Worm (Caenorhabditis elegans) whole organism, early embryonic: ENCODE measurements around the gene ZK938.12.

Experiments used
- B0310.2 ChIP-seq: sonication (generic microtip); optimal IDR thresholded peaks from 2 replicates; lab custom pipeline; 2016; ENCODE audit warnings: mild to moderate bottlenecking, missing genetic modification characterization, missing compliant biosample characterization
- F13C5.2 ChIP-seq: sonication (generic microtip); optimal IDR thresholded peaks from 2 replicates; lab custom pipeline; 2017; ENCODE audit warnings: mild to moderate bottlenecking, missing genetic modification characterization, inconsistent platforms, missing compliant biosample characterization
- aly-1 ChIP-seq: sonication (generic microtip); optimal IDR thresholded peaks from 2 replicates; lab custom pipeline; 2016; ENCODE audit warnings: missing genetic modification characterization, missing compliant biosample characterization
- ama-1 ChIP-seq: fragments of 150-350 bp; optimal IDR thresholded peaks from 2 replicates; lab custom pipeline; 2014
- ceh-13 ChIP-seq: fragments of 200-800 bp; sonication (Bioruptor generic); optimal IDR thresholded peaks from 2 replicates; lab custom pipeline; 2018; ENCODE audit warnings: mild to moderate bottlenecking, missing genetic modification characterization, missing compliant biosample characterization
- ceh-36 ChIP-seq: sonication (generic microtip); optimal IDR thresholded peaks from 2 replicates; lab custom pipeline; 2016; ENCODE audit warnings: missing genetic modification characterization, inconsistent platforms, missing compliant biosample characterization
- ets-7 ChIP-seq: sonication (generic microtip); optimal IDR thresholded peaks from 2 replicates; lab custom pipeline; 2016; ENCODE audit warnings: missing genotype, missing genetic modification characterization, missing compliant biosample characterization
- flt-1 ChIP-seq: fragments of 200-800 bp; sonication (Bioruptor generic); IDR thresholded peaks from 2 replicates; pipeline ENCODE4 v1.3.6; 2022; ENCODE audit warnings: missing genetic modification characterization, missing compliant biosample characterization
- hmbx-1 ChIP-seq: sonication (generic microtip); optimal IDR thresholded peaks from 2 replicates; lab custom pipeline; 2016; ENCODE audit warnings: mild to moderate bottlenecking, missing genetic modification characterization, missing compliant biosample characterization
- hnd-1 ChIP-seq: sonication (generic microtip); optimal IDR thresholded peaks from 2 replicates; lab custom pipeline; 2016; ENCODE audit warnings: missing genetic modification characterization, missing compliant biosample characterization
- pes-1 ChIP-seq: fragments of 200-800 bp; sonication (Bioruptor generic); IDR thresholded peaks from 2 replicates; pipeline ENCODE4 v1.3.6; 2022; ENCODE audit warnings: missing genetic modification reagents, missing genetic modification characterization, missing compliant biosample characterization
- sea-1 ChIP-seq: fragments of 200-800 bp; sonication (Bioruptor generic); conservative IDR thresholded peaks from 2 replicates; pipeline ENCODE4 v1.3.6; 2022; ENCODE audit warnings: missing genetic modification characterization, missing compliant biosample characterization
- tbx-11 ChIP-seq: fragments of 200-800 bp; sonication (Bioruptor generic); IDR thresholded peaks from 2 replicates; pipeline ENCODE4 v1.3.6; 2022; ENCODE audit warnings: missing genetic modification characterization, missing compliant biosample characterization
- tra-4 ChIP-seq: sonication (generic microtip); optimal IDR thresholded peaks from 2 replicates; lab custom pipeline; 2017; ENCODE audit warnings: missing genetic modification characterization, missing compliant biosample characterization

ZK938.12 gene

ce11 chrII:9874508-9875229, 43.5 kb downstream of the ZK938.12 start, which contains the start of the genes chil-2 and ctsa-3.2:
TSS of gene chil-2 (minus strand) at chrII:9874608.
TSS of gene ctsa-3.2 (plus strand) at chrII:9875179.
- TF ChIP-seq ama-1 (lab: Kevin White, UChicago): no peak
- no peak for TF ChIP-seq ceh-13 (GFP tag; lab: Kevin White, UChicago)
- TF ChIP-seq aly-1 (tag; lab: Kevin White, UChicago): no peak
- TF ChIP-seq F13C5.2 (tag; lab: Kevin White, UChicago): no peak
- TF ChIP-seq ceh-36 (tag; lab: Kevin White, UChicago): no peak
- TF ChIP-seq pes-1: no peak
- no peak for TF ChIP-seq hnd-1 (tag; lab: Kevin White, UChicago)
- TF ChIP-seq ets-7: no peak
- no peak for TF ChIP-seq sea-1 (GFP tag; lab: Robert Waterston, UW)
- TF ChIP-seq flt-1 (GFP tag; lab: Robert Waterston, UW): no peak
- TF ChIP-seq tbx-11: no peak

- TF ChIP-seq tra-4 (tag; lab: Kevin White, UChicago): no peak
- TF ChIP-seq flt-1 (GFP tag; lab: Robert Waterston, UW): no peak
These were observed 48.7 kb downstream of the ZK938.12 start for ce11 chrII:9879815-9880214.

ce11 chrII:9880826-9881225, 49.7 kb downstream of the ZK938.12 start, which contains the start of gene C08H9.15:
TSS of gene C08H9.15 (plus strand) at chrII:9881193.
- TF ChIP-seq aly-1 (tag; lab: Kevin White, UChicago) (no peak), B0310.2 (tag; lab: Kevin White, UChicago) (no peak), F13C5.2 (tag; lab: Kevin White, UChicago) (no peak), ets-7 (no peak), hmbx-1 (no peak), ceh-13 (GFP tag; lab: Kevin White, UChicago) (no peak), sea-1 (GFP tag; lab: Robert Waterston, UW) (no peak), hnd-1 (tag; lab: Kevin White, UChicago) (no peak), ceh-36 (tag; lab: Kevin White, UChicago) (no peak)
